Worm (Caenorhabditis elegans): ENCODE data around the gene M01H9.4.

M01H9.4 gene

DNA sequence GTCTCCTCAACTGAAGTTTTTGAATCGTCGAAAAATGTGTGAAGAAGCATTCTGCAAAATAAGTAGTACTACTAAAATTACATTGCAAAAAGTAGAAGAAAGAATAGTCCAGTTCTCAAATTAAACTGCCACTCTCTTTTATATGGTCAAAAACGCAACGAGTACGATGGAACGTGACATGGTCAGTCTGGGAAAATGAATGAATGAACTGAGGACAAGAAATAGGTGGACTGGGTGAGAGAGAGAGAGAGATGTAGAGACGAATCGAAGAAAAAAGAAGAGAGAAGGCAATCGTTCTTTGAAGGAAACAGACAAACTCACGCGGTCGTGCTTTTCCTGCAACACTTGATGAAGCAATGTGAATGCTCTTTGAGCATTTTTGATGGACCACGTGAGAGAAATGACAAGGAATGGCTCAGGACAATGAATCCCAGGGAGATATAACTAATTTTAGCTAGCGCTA is 5.7 kb downstream of the M01H9.4 start, which contains the start of gene M01H9.3:
Gene M01H9.3, minus strand, starts transcription at position 51 of the 463 bp plus-strand sequence.
- TF ChIP-seq fkh-6 (tag; optimal IDR thresholded peaks at IDR 0.05) (no peak), unc-55 (GFP tag; optimal IDR thresholded peaks at IDR 0.05) (peak; percentile 51), ceh-18 (tag; optimal IDR thresholded peaks at IDR 0.05) (peak; percentile 82), hlh-13 (GFP tag; optimal IDR thresholded peaks at IDR 0.05) (no peak)

DNA sequence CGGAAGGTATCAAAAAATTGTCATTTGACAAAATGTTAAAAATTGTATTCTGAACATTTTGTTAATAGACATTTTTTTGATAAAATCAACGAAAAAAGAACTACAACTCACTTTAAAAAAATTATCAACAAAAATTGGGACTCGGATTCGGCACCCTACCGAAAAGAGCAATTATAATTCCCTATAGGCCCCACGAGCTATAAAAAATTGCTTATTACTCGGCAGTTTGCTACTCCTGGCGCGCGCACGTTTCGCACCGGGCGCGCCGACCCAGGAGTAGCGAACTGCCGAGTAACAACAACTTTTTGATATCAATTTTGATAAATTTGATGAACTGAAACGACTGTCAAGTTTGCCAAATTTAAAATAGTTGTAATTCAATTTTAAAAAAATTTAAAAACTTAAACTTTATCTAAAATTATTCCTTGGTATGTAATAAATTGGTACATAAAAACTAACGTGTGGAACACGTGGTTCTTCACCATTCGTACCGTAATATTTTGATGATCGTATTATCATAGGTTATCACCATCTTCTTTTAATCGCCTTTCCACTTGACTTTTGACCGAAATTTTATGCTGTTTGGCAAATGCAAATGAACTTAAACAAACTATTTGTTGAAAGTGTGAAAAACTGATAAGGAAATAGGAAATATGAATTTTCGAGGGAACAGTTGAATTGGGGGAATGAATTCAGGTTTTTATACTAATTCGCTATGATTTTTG is 7.2 kb downstream of the M01H9.4 start:
- TF ChIP-seq ceh-45 (GFP tag; IDR thresholded peaks at IDR 0.05) (no peak), ceh-6 (GFP tag; optimal IDR thresholded peaks at IDR 0.05) (no peak), odd-2 (tag; optimal IDR thresholded peaks at IDR 0.05) (no peak), fkh-10 (GFP tag; optimal IDR thresholded peaks at IDR 0.05) (no peak), T23F11.4 (GFP tag; optimal IDR thresholded peaks at IDR 0.05) (no peak), pqm-1 (tag; optimal IDR thresholded peaks at IDR 0.05) (no peak)

DNA sequence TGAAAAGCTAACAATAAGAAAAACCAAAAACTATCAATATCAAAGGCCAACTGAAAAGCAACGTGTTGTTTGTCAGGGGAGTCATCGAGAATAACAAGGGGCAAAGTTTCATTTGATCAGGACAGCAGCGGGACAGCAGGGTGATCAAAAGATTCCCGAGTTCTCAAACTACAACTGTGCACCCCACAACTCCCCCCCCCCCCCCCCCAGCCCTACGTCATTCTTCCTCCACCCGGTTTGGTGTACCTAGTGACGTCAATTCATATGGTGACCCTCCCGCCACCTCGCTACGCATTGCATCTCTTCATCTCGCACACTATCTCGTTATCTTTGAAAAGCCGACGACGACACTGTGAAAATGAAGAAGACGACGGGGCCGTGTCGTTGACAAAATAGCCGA is 8.9 kb downstream of the M01H9.4 start:
- TF ChIP-seq lim-6 (tag; optimal IDR thresholded peaks at IDR 0.05): no peak
- no peak for TF ChIP-seq odd-2 (tag; optimal IDR thresholded peaks at IDR 0.05)
- TF ChIP-seq pha-2 (tag; optimal IDR thresholded peaks at IDR 0.05): no peak
- TF ChIP-seq gmeb-2 (tag; optimal IDR thresholded peaks at IDR 0.05): no peak
- TF ChIP-seq dmd-4 (tag; optimal IDR thresholded peaks at IDR 0.05; ENCODE audit: borderline replicate concordance): no peak
- TF ChIP-seq F13H6.1 (tag; optimal IDR thresholded peaks at IDR 0.05): no peak
- no peak for TF ChIP-seq ama-1 (optimal IDR thresholded peaks at IDR 0.05)
- no peak for TF ChIP-seq ceh-19 (GFP tag; optimal IDR thresholded peaks at IDR 0.05)
- no peak for TF ChIP-seq K02D7.2 (tag; optimal IDR thresholded peaks at IDR 0.05)
- TF ChIP-seq dve-1 (tag; optimal IDR thresholded peaks at IDR 0.05): no peak
- no peak for TF ChIP-seq nhr-232 (tag; optimal IDR thresholded peaks at IDR 0.05)
- TF ChIP-seq elt-2 (tag; optimal IDR thresholded peaks at IDR 0.05): no peak
- no peak for TF ChIP-seq syd-9 (tag; optimal IDR thresholded peaks at IDR 0.05)
- no peak for TF ChIP-seq pax-1 (tag; optimal IDR thresholded peaks at IDR 0.05)
- no peak for TF ChIP-seq hlh-30 (tag; optimal IDR thresholded peaks at IDR 0.05; ENCODE audit: insufficient read depth)

DNA sequence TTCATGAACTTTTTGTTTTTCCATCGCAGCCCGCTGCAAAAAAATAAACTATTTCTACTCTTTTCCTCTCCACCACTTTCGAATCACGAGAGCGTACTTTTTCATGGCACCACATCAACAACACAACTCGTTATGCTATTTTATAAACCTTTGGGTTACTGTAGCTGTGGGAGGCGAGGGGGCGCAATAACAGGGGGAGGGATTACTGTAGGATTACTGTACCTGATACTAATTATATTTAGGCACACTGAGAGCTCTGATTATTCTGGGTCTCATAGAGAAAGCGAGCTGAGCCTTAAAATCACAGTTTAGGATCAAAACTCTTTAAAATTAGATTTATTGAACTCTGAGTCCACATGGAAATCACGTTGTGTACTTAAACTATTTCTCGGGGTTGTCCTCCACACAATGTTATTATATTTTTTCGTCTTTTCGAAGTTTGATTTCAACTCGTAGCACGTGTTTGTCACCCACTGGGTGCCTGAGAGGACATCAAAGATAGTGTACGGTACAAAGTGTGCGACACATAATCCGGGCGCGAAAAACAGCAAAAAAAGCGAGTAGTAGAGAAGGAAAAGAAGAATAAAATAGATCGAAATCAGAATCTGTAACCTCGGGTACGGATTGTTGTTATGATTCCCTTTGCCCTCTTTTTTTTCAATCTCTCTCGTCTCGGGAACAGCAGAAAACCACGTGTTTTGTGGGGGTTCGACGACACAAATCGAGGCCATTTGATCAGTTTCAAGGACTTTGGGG is 10.1 kb downstream of the M01H9.4 start:
- TF ChIP-seq hlh-30 (tag; optimal IDR thresholded peaks at IDR 0.05; ENCODE audit: insufficient read depth): peak; percentile 8
- no peak for TF ChIP-seq gmeb-2 (tag; optimal IDR thresholded peaks at IDR 0.05)
- TF ChIP-seq ceh-30 (tag; optimal IDR thresholded peaks at IDR 0.05): no peak
- TF ChIP-seq dmd-4 (tag; optimal IDR thresholded peaks at IDR 0.05; ENCODE audit: borderline replicate concordance): no peak

DNA sequence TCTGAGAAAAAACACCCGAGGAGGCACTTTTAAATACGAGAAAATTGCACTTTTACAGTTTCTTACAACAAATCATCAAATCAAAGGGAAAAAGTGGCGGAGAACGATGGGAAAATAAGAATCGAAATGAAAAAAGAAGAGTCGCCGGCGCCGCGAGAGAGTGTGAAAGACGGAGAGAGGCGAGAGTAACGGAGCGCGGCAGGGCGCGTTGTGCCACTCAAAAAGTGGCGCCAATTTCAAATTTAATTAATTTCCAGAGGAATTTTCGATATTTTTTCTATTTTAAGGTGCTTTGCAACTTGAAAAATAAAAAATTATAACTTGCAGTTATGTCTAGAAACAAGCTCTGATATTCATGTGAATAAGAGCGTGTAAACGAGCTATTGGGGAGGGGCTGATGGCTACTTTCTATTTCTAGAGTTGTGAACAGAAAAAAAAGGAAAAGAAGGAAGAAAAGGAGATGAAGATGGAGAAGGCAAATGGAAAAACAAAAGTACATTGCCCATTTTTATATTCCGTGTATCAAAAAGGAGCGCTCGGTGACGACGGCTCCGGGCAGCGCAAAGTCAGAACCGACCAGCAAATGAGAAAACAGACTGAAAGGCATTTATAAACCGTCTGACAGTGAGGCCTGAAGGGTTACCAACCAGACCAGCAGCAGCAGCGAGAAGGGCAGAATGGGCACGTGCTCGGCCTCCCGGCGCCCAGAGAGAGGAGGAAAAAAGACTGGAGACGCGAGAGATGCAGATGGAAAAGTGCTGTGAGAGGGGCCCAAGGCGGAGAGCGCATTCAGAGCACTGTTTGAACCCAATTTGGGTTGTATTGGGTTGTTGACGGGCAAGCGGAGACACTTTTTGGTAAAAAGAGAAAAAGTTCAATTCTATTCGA is 11.6 kb downstream of the M01H9.4 start:
- no peak for TF ChIP-seq ceh-34 (tag; optimal IDR thresholded peaks at IDR 0.05)
- TF ChIP-seq ceh-31 (tag; optimal IDR thresholded peaks at IDR 0.05): peak; percentile 23
- TF ChIP-seq pha-4 (tag; optimal IDR thresholded peaks at IDR 0.05): no peak
- TF ChIP-seq unc-42 (tag; optimal IDR thresholded peaks at IDR 0.05): peak; percentile 21
- no peak for TF ChIP-seq ttx-3 (tag; optimal IDR thresholded peaks at IDR 0.05)
- no peak for TF ChIP-seq F13H6.1 (tag; optimal IDR thresholded peaks at IDR 0.05)
- no peak for TF ChIP-seq tbx-7 (tag; optimal IDR thresholded peaks at IDR 0.05)
- peak; percentile 30 for TF ChIP-seq C08G9.2 (tag; optimal IDR thresholded peaks at IDR 0.05)

All from whole organism, late embryonic.